Worm (Caenorhabditis elegans) whole organism, young adult: ENCODE data around the gene mrps-2.

Experiments
- B0261.1 ChIP-seq: sonication (generic microtip); optimal IDR thresholded peaks from 2 replicates; lab custom pipeline; 2016; ENCODE audit warnings: mild to moderate bottlenecking, missing genetic modification characterization, moderate library complexity, missing compliant biosample characterization
- ets-4 ChIP-seq: fragments of 200-800 bp; sonication (Bioruptor generic); optimal IDR thresholded peaks from 2 replicates; lab custom pipeline; 2018; ENCODE audit warnings: mild to moderate bottlenecking, missing genetic modification characterization, missing compliant biosample characterization
- hmg-1.2 ChIP-seq: fragments of 200-800 bp; sonication (Bioruptor generic); IDR thresholded peaks from 2 replicates; pipeline ENCODE4 v1.3.6; 2022; ENCODE audit warnings: missing genetic modification reagents, missing genetic modification characterization, missing compliant biosample characterization
- hmg-20 ChIP-seq: fragments of 200-800 bp; sonication (Bioruptor generic); IDR thresholded peaks from 2 replicates; pipeline ENCODE4 v1.3.6; 2022; ENCODE audit warnings: missing genetic modification reagents, missing genetic modification characterization, missing compliant biosample characterization
- sdz-38 ChIP-seq: sonication (generic microtip); optimal IDR thresholded peaks from 2 replicates; lab custom pipeline; 2016; ENCODE audit warnings: missing genotype, missing genetic modification characterization, missing compliant biosample characterization
- unc-62 ChIP-seq: fragments of 150-350 bp; optimal IDR thresholded peaks from 2 replicates; lab custom pipeline; 2014; ENCODE audit warnings: missing biosample characterization, missing genetic modification reagents, missing genetic modification characterization
- zfh-2 ChIP-seq: fragments of 200-800 bp; sonication (Bioruptor generic); conservative IDR thresholded peaks from 2 replicates; pipeline ENCODE4 v1.3.6; 2022; ENCODE audit warnings: missing genetic modification reagents, missing genetic modification characterization, missing compliant biosample characterization

- TF ChIP-seq hmg-20 (GFP tag; lab: Robert Waterston, UW) (no peak), unc-62 (GFP tag; lab: Kevin White, UChicago) (no peak), B0261.1 (tag; lab: Kevin White, UChicago) (no peak), sdz-38 (tag; lab: Kevin White, UChicago) (no peak), ets-4 (GFP tag; lab: Kevin White, UChicago) (no peak), hmg-1.2 (no peak), zfh-2 (GFP tag; lab: Robert Waterston, UW) (no peak)
Measured at ce11 chrV:8426741-8427457, 38.6 kb upstream of the mrps-2 start.
